Worm (Caenorhabditis elegans) whole organism, L1 larva: ENCODE data around the gene npr-39.

Experiments
- C34B4.2 ChIP-seq: sonication (generic microtip); optimal IDR thresholded peaks from 2 replicates; lab custom pipeline; 2017; ENCODE audit warnings: mild to moderate bottlenecking, missing genetic modification characterization, missing compliant biosample characterization
- ama-1 ChIP-seq: fragments of 150-350 bp; optimal IDR thresholded peaks from 2 replicates; lab custom pipeline; 2014
- blmp-1 ChIP-seq: fragments of 150-350 bp; optimal IDR thresholded peaks from 2 replicates; lab custom pipeline; 2014; ENCODE audit warnings: missing biosample characterization, missing genetic modification characterization
- ces-1 ChIP-seq: fragments of 150-350 bp; optimal IDR thresholded peaks from 2 replicates; lab custom pipeline; 2014; ENCODE audit warnings: missing biosample characterization, missing genetic modification reagents, missing genetic modification characterization
- efl-1 ChIP-seq, 4 experiments: fragments of 150-350 bp; optimal IDR thresholded peaks in 3 of 4; peaks in 1 of 4; 1 replicate in 1 of 4; 2 replicates in 3 of 4; lab custom pipeline; 2014; ENCODE audit warnings: missing biosample characterization in 2 of 4, missing genetic modification characterization in 2 of 4, missing genetic modification reagents in 2 of 4
- egl-27 ChIP-seq, 2 experiments: fragments of 150-350 bp in 1 of 2; sonication (generic microtip); optimal IDR thresholded peaks; 3 replicates each; lab custom pipeline; 2017 to 2018; ENCODE audit warnings: missing biosample characterization in 2 of 2, missing genetic modification characterization in 2 of 2, missing genetic modification reagents in 2 of 2
- elt-2 ChIP-seq: sonication (generic microtip); optimal IDR thresholded peaks from 2 replicates; lab custom pipeline; 2016; ENCODE audit warnings: missing genetic modification characterization, mild to moderate bottlenecking, inconsistent platforms, missing compliant biosample characterization, missing genetic modification reagents
- lir-3 ChIP-seq: sonication (generic microtip); optimal IDR thresholded peaks from 2 replicates; lab custom pipeline; 2016; ENCODE audit warnings: mild to moderate bottlenecking, missing genetic modification characterization, moderate library complexity, missing compliant biosample characterization; ENCODE audit not compliant: poor library complexity
- lsy-2 ChIP-seq, 2 experiments: fragments of 150-350 bp; optimal IDR thresholded peaks; 2 replicates each; lab custom pipeline; 2014; ENCODE audit warnings: missing biosample characterization in 2 of 2, missing genetic modification characterization in 2 of 2
- nhr-237 ChIP-seq: fragments of 150-350 bp; optimal IDR thresholded peaks from 2 replicates; lab custom pipeline; 2014; ENCODE audit warnings: missing biosample characterization, missing genetic modification characterization
- pqm-1 ChIP-seq: sonication (generic microtip); optimal IDR thresholded peaks from 3 replicates; lab custom pipeline; 2017; ENCODE audit warnings: missing biosample characterization, missing genetic modification characterization
- sptf-1 ChIP-seq: fragments of 150-350 bp; optimal IDR thresholded peaks from 2 replicates; lab custom pipeline; 2014; ENCODE audit warnings: missing biosample characterization, missing genetic modification characterization
- unc-62 ChIP-seq: fragments of 150-350 bp; optimal IDR thresholded peaks from 2 replicates; lab custom pipeline; 2014; ENCODE audit warnings: missing biosample characterization, missing genetic modification reagents, missing genetic modification characterization
- ztf-4 ChIP-seq: fragments of 150-350 bp; optimal IDR thresholded peaks from 2 replicates; lab custom pipeline; 2014; ENCODE audit warnings: missing biosample characterization, missing genetic modification characterization

DNA sequence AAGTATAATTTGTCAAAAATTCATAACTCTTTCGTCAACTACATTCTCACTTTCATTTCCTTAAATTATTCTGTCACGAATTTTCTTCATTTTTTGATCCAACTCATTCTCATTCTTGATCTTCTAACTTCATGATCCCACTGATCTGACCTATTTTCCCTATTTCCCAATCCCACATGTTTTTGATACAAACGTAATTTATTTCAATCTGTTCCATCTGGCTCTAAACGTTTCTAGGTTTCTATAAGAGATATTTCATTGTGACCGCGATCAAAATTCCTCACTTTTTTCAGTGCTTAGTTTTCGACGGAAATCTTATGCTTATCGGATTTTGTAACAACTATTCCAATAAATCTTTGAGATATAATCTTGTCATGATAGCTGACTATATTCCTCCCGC, 1.2 kb upstream of the npr-39 start:
- TF ChIP-seq lsy-2 (tag; optimal IDR thresholded peaks at IDR 0.05; lab: Kevin White, UChicago) (no peak), ces-1 (GFP tag; lab: Kevin White, UChicago) (no peak), blmp-1 (tag; lab: Kevin White, UChicago) (no peak), lir-3 (no peak), nhr-237 (tag; lab: Kevin White, UChicago) (no peak), C34B4.2 (tag; lab: Kevin White, UChicago) (no peak), efl-1 (optimal IDR thresholded peaks at IDR 0.05; lab: Kevin White, UChicago) (no peak), efl-1 (GFP tag; optimal IDR thresholded peaks at IDR 0.05 in 1 of 2; lab: Kevin White, UChicago) (no peak), ztf-4 (tag; lab: Kevin White, UChicago) (no peak), egl-27 (tag; optimal IDR thresholded peaks at IDR 0.05; lab: Kevin White, UChicago) (no peak), ama-1 (no peak), pqm-1 (tag; lab: Kevin White, UChicago) (no peak), elt-2 (tag; lab: Kevin White, UChicago) (no peak), sptf-1 (tag; lab: Kevin White, UChicago) (no peak), unc-62 (no peak)
